Fruit fly (Drosophila melanogaster) whole organism, embryonic: ENCODE data around the gene CG2006.

Experiments
- trh ChIP-seq: fragments of 200-800 bp; sonication (Bioruptor generic); optimal IDR thresholded peaks from 2 replicates; lab custom pipeline; 2016; ENCODE audit warnings: missing biosample characterization, missing genetic modification characterization
- usp ChIP-seq: fragments of >200 bp; optimal IDR thresholded peaks from 2 replicates; lab custom pipeline; 2017; ENCODE audit warnings: missing biosample characterization, missing genetic modification characterization

- TF ChIP-seq trh = peak; percentile 32
- TF ChIP-seq usp (GFP tag; lab: Kevin White, UChicago) = no peak
These were observed at the start of gene CG2006, which contains the start of gene CG2321 for dm6 chr3R:29489209-29489608.
